Worm (Caenorhabditis elegans) whole organism, mixed stage, embryonic: ENCODE data around the gene C02F5.14.

Experiments used
- mab-5 ChIP-seq: fragments of 150-350 bp; optimal IDR thresholded peaks from 2 replicates; lab custom pipeline; 2014; ENCODE audit warnings: missing biosample characterization, missing genetic modification characterization
- nhr-12 ChIP-seq: fragments of 150-350 bp; optimal IDR thresholded peaks from 2 replicates; lab custom pipeline; 2014; ENCODE audit warnings: missing biosample characterization, missing genetic modification characterization
- nhr-237 ChIP-seq: fragments of 150-350 bp; optimal IDR thresholded peaks from 2 replicates; lab custom pipeline; 2014; ENCODE audit warnings: missing biosample characterization, missing genetic modification characterization
- pha-4 ChIP-seq: fragments of 150-350 bp; optimal IDR thresholded peaks from 2 replicates; lab custom pipeline; 2018; ENCODE audit warnings: missing biosample characterization, missing genetic modification reagents, missing genetic modification characterization
- snpc-4 ChIP-seq: fragments of 150-350 bp; optimal IDR thresholded peaks from 2 replicates; lab custom pipeline; 2014; ENCODE audit warnings: missing biosample characterization, missing genetic modification characterization
- unc-39 ChIP-seq: fragments of 150-350 bp; optimal IDR thresholded peaks from 2 replicates; lab custom pipeline; 2014; ENCODE audit warnings: missing biosample characterization, missing genetic modification characterization
- ztf-11 ChIP-seq: fragments of 150-350 bp; optimal IDR thresholded peaks from 2 replicates; lab custom pipeline; 2014; ENCODE audit warnings: missing biosample characterization, missing genetic modification characterization

ce11 chrIII:8227511-8227910 is 7.8 kb downstream of the C02F5.14 start, which contains the start of gene fbxl-1:
- TF ChIP-seq ztf-11 (tag; lab: Kevin White, UChicago): no peak
- TF ChIP-seq unc-39 (tag; lab: Kevin White, UChicago): no peak
- TF ChIP-seq nhr-12 (tag; lab: Kevin White, UChicago): no peak
- TF ChIP-seq nhr-237 (tag; lab: Kevin White, UChicago): no peak
- TF ChIP-seq pha-4 (tag; lab: Kevin White, UChicago): no peak
- no peak for TF ChIP-seq mab-5 (tag; lab: Kevin White, UChicago)
- TF ChIP-seq snpc-4 (tag; lab: Kevin White, UChicago): no peak
